Worm (Caenorhabditis elegans): ENCODE measurements around the gene W09C2.8.

ce11 chrIV:9643188-9643587 lies 19.0 kb upstream of the W09C2.8 start, which contains the start of gene degl-2:
- TF ChIP-seq flt-1 (GFP tag; IDR thresholded peaks at IDR 0.05), result no peak
- no peak for TF ChIP-seq ref-1 (GFP tag; conservative IDR thresholded peaks at IDR 0.05)
- no peak for TF ChIP-seq tab-1 (GFP tag; IDR thresholded peaks at IDR 0.05)
- no peak for TF ChIP-seq ztf-29 (GFP tag; IDR thresholded peaks at IDR 0.05)
- no peak for TF ChIP-seq ztf-23 (GFP tag; IDR thresholded peaks at IDR 0.05)
- TF ChIP-seq cog-1 (tag; optimal IDR thresholded peaks at IDR 0.05), result no peak
